Fruit fly (Drosophila melanogaster): ENCODE data around the gene CG42724.
A peak's percentile ranks its signal among the peaks of the same experiment; 100 is the strongest.

The CG42724 gene

DNA sequence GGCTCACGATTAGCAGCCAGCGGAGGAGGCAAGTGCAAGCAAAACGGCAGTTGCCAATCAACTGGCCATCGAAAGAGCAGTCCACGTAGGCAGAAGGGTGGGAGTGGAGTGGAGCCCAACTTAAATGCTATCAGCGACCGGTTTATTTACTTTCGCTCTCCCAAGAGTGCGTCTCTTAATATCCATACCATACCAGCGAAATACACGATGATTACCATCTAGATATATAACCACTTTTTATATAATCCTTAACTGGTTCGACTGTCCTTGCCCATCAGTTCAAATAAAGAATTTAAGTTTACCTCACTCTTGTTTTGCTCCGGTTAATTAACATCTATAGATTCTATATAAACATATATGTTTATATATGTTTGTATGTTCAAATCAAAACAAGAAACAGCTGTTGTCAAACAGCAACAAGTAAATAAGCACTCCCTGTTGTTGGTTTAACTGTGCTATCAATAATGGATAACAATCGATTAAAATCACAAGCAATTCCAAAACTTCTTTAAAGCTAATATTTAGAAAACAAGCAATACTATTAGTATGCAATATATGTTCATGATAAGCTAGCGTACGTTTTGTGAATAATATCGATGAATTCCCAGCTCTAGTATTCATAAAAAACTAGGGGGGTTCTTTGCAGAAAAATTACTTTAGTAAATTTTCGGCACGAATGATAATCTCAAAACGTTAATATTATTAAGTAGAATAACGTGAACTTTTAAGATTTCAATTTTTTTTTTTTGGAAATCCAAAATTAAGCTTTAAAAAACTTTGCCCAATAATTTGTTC lies 5.6 kb upstream of the CG42724 start (continued):
- TF ChIP-seq ems (GFP tag; optimal IDR thresholded peaks at IDR 0.05), result no peak
- no peak for TF ChIP-seq so (GFP tag; IDR thresholded peaks at IDR 0.05)
- TF ChIP-seq CG6272 (GFP tag; IDR thresholded peaks at IDR 0.05), result no peak
- TF ChIP-seq mam (GFP tag; optimal IDR thresholded peaks at IDR 0.05), result peak; percentile 41
- 0 out of 2 replicates have a peak, but pooled peaks have one; percentile 52 for TF ChIP-seq CG11247 (GFP tag; IDR thresholded peaks at IDR 0.05)
- no peak for TF ChIP-seq lov (optimal IDR thresholded peaks at IDR 0.05)
- no peak for TF ChIP-seq lov (GFP tag; IDR thresholded peaks at IDR 0.05)
- TF ChIP-seq CG7556 (GFP tag; optimal IDR thresholded peaks at IDR 0.05), result peak; percentile 65
- no peak for TF ChIP-seq ato (GFP tag; IDR thresholded peaks at IDR 0.05; ENCODE audit: partially characterized antibody)
- TF ChIP-seq CG14860 (GFP tag; IDR thresholded peaks at IDR 0.05; ENCODE audit: partially characterized antibody), result no peak
- peak; percentile 73 for TF ChIP-seq HHEX (GFP tag; optimal IDR thresholded peaks at IDR 0.05)
- TF ChIP-seq Ets65A (GFP tag), result no peak
- peak; percentile 52; the same call in 1 of the 2 replicates for TF ChIP-seq seq (GFP tag; IDR thresholded peaks at IDR 0.05)
- peak; percentile 84 for TF ChIP-seq CG15514 (GFP tag; optimal IDR thresholded peaks at IDR 0.05)
- TF ChIP-seq CG30431 (GFP tag; optimal IDR thresholded peaks at IDR 0.05), result no peak
- peak; percentile 33; the same call in 1 of the 2 replicates for TF ChIP-seq E2f1 (GFP tag; IDR thresholded peaks at IDR 0.05)
- TF ChIP-seq CG14965 (GFP tag; optimal IDR thresholded peaks at IDR 0.05; ENCODE audit: borderline replicate concordance), result no peak
- 0 out of 2 replicates have a peak, but pooled peaks have one; percentile 9 for TF ChIP-seq bbx (GFP tag; IDR thresholded peaks at IDR 0.05; ENCODE audit: partially characterized antibody)
- TF ChIP-seq kni (GFP tag; optimal IDR thresholded peaks at IDR 0.05), result peak; percentile 23
- TF ChIP-seq NFAT (GFP tag; IDR thresholded peaks at IDR 0.05), result no peak; the same call in 1 of the 2 replicates
- peak; percentile 23 for TF ChIP-seq CG2712 (tag; optimal IDR thresholded peaks at IDR 0.05)
- TF ChIP-seq CG5953 (GFP tag; IDR thresholded peaks at IDR 0.05), result peak; percentile 34; the same call in 1 of the 2 replicates
- TF ChIP-seq Hsf (GFP tag; optimal IDR thresholded peaks at IDR 0.05), result peak; percentile 35
- TF ChIP-seq CG3407 (GFP tag; optimal IDR thresholded peaks at IDR 0.05), result peak; percentile 43
- TF ChIP-seq Xrp1 (GFP tag; IDR thresholded peaks at IDR 0.05), result peak; percentile 55
- no peak for TF ChIP-seq CG9215 (GFP tag; IDR thresholded peaks at IDR 0.05)
- 0 out of 4 replicates have a peak, but pooled peaks have one; percentile 19 for TF ChIP-seq chinmo (GFP tag; IDR thresholded peaks at IDR 0.05; ENCODE audit: partially characterized antibody)
- no peak for TF ChIP-seq Gsc (GFP tag; IDR thresholded peaks at IDR 0.05)
- TF ChIP-seq sd (tag; optimal IDR thresholded peaks at IDR 0.05), result no peak
- TF ChIP-seq jigr1 (GFP tag; IDR thresholded peaks at IDR 0.05), result no peak
- TF ChIP-seq klu (GFP tag; IDR thresholded peaks at IDR 0.05), result no peak
- peak; percentile 49; the same call in 1 of the 3 replicates for TF ChIP-seq CG34224 (GFP tag; IDR thresholded peaks at IDR 0.05; ENCODE audit: partially characterized antibody)
- no peak for TF ChIP-seq HLH4C (GFP tag; IDR thresholded peaks at IDR 0.05; ENCODE audit: partially characterized antibody)
- no peak for TF ChIP-seq CG17328 (GFP tag; IDR thresholded peaks at IDR 0.05)
- peak; percentile 54 for TF ChIP-seq CG12391 (tag; optimal IDR thresholded peaks at IDR 0.05)
- TF ChIP-seq Blimp-1 (GFP tag; optimal IDR thresholded peaks at IDR 0.05), result peak; percentile 52
- no peak for TF ChIP-seq B-H2 (GFP tag; optimal IDR thresholded peaks at IDR 0.05)
- TF ChIP-seq tgo (GFP tag; IDR thresholded peaks at IDR 0.05), result peak; percentile 34; the same call in 1 of the 3 replicates
- TF ChIP-seq bigmax (GFP tag; optimal IDR thresholded peaks at IDR 0.05), result no peak
- TF ChIP-seq HmgZ (tag; optimal IDR thresholded peaks at IDR 0.05), result peak; percentile 29
- no peak for TF ChIP-seq wor (GFP tag; IDR thresholded peaks at IDR 0.05)
- TF ChIP-seq Mrtf (GFP tag; IDR thresholded peaks at IDR 0.05), result no peak
- no peak for TF ChIP-seq emc (GFP tag; optimal IDR thresholded peaks at IDR 0.05)
- TF ChIP-seq tin (GFP tag; optimal IDR thresholded peaks at IDR 0.05), result no peak
- TF ChIP-seq ap (GFP tag; IDR thresholded peaks at IDR 0.05), result no peak
- no peak for TF ChIP-seq CG32767 (GFP tag; IDR thresholded peaks at IDR 0.05)
- no peak for TF ChIP-seq jing (GFP tag; optimal IDR thresholded peaks at IDR 0.05)
- TF ChIP-seq CG18764 (GFP tag; optimal IDR thresholded peaks at IDR 0.05), result peak; percentile 46
- peak; percentile 48 for TF ChIP-seq CG6813 (GFP tag; optimal IDR thresholded peaks at IDR 0.05)
